Worm (Caenorhabditis elegans): ENCODE data around the gene F10C5.3.

DNA sequence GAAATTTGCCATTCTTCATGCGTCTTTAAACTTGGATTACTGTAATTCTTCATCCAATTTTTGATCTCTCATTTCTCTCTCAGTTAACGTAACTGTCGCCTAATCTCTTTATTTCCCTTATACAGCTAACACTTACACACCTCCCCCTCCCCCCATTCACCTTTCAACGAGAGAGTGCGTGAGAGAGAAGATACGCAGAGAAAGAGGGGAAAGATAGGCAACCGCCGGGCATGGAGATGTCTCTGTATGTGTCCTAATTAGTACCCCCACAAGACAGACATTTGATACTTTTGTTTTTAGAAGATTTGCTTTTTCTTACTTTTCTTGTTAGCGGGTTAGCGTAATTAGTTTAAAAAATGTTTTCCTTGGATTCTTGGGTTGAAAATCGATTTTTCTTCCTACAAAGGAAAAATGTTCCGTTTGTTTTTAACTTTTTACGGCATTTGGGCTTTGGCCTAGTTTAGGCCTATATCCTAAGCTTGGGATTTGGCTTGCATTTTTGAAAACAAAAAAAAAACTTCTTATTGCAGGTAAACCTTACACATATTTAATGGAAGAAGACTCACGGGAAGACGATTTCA lies 49.2 kb upstream of the F10C5.3 start, which contains the start of gene affl-2:
- no peak for TF ChIP-seq hlh-4 (tag; optimal IDR thresholded peaks at IDR 0.05)
- no peak for TF ChIP-seq lin-39 (tag; optimal IDR thresholded peaks at IDR 0.05)
- no peak for TF ChIP-seq nhr-237 (tag; optimal IDR thresholded peaks at IDR 0.05)

All from whole organism, L1 larva.